Fruit fly (Drosophila melanogaster): ENCODE data around the gene SmydA-3.

SmydA-3 gene

dm6 chr2L:10842326-10842725 is 7.6 kb upstream of the SmydA-3 start, which contains the start of gene CG6700 (continued):
- TF ChIP-seq CG2875 (GFP tag; optimal IDR thresholded peaks at IDR 0.05) (no peak), crp (GFP tag; optimal IDR thresholded peaks at IDR 0.05) (no peak), CG12391 (tag; optimal IDR thresholded peaks at IDR 0.05) (no peak), HLH4C (GFP tag; IDR thresholded peaks at IDR 0.05; ENCODE audit: partially characterized antibody) (no peak), kah (GFP tag; optimal IDR thresholded peaks at IDR 0.05) (no peak), Gug (GFP tag; IDR thresholded peaks at IDR 0.05) (no peak), CG3995 (GFP tag; optimal IDR thresholded peaks at IDR 0.05) (peak; percentile 20), CG31365 (tag; optimal IDR thresholded peaks at IDR 0.05) (no peak), D (optimal IDR thresholded peaks at IDR 0.05) (peak; percentile 41), D (GFP tag; optimal IDR thresholded peaks at IDR 0.05) (no peak), CG7271 (tag; optimal IDR thresholded peaks at IDR 0.05) (no peak), CG17912 (GFP tag; optimal IDR thresholded peaks at IDR 0.05) (no peak), tna (GFP tag; IDR thresholded peaks at IDR 0.05; ENCODE audit: partially characterized antibody) (0 out of 2 replicates have a peak, but pooled peaks have one; percentile 30), CG11456 (GFP tag; IDR thresholded peaks at IDR 0.05) (no peak), croc (GFP tag; conservative IDR thresholded peaks at IDR 0.05) (no peak), HmgD (GFP tag; optimal IDR thresholded peaks at IDR 0.05) (no peak), Abd-B (GFP tag; optimal IDR thresholded peaks at IDR 0.05) (no peak), nmo (GFP tag; optimal IDR thresholded peaks at IDR 0.05) (no peak), CG15479 (GFP tag; optimal IDR thresholded peaks at IDR 0.05) (peak; percentile 30), Ets97D (GFP tag; optimal IDR thresholded peaks at IDR 0.05) (peak; percentile 17), ftz-f1 (GFP tag; optimal IDR thresholded peaks at IDR 0.05) (no peak), Dref (GFP tag; IDR thresholded peaks at IDR 0.05) (peak; percentile 59), Jarid2 (GFP tag; optimal IDR thresholded peaks at IDR 0.05) (no peak), CG2116 (GFP tag; optimal IDR thresholded peaks at IDR 0.05) (peak; percentile 42), pzg (GFP tag; optimal IDR thresholded peaks at IDR 0.05) (peak; percentile 64), CG8944 (GFP tag; optimal IDR thresholded peaks at IDR 0.05) (no peak), stwl (tag; optimal IDR thresholded peaks at IDR 0.05) (peak; percentile 46), CoRest (tag; optimal IDR thresholded peaks at IDR 0.05) (no peak), CG15073 (GFP tag; optimal IDR thresholded peaks at IDR 0.05) (no peak), Dip3 (GFP tag; optimal IDR thresholded peaks at IDR 0.05) (no peak), dysf (GFP tag; IDR thresholded peaks at IDR 0.05) (no peak), Optix (GFP tag; IDR thresholded peaks at IDR 0.05) (no peak), CG3163 (GFP tag; optimal IDR thresholded peaks at IDR 0.05) (no peak), CG5245 (GFP tag; optimal IDR thresholded peaks at IDR 0.05) (no peak), CG13624 (GFP tag; optimal IDR thresholded peaks at IDR 0.05) (peak; percentile 28), CG4282 (GFP tag; optimal IDR thresholded peaks at IDR 0.05) (no peak), B-H2 (GFP tag; optimal IDR thresholded peaks at IDR 0.05) (no peak), CG2202 (tag; optimal IDR thresholded peaks at IDR 0.05) (no peak), CG3847 (GFP tag; IDR thresholded peaks at IDR 0.05) (no peak), caup (GFP tag; optimal IDR thresholded peaks at IDR 0.05; ENCODE audit: severe bottlenecking) (no peak), Med (GFP tag) (peak; percentile 71), CG12155 (GFP tag; optimal IDR thresholded peaks at IDR 0.05) (no peak), Bdp1 (GFP tag; optimal IDR thresholded peaks at IDR 0.05) (no peak), CG9797 (GFP tag; optimal IDR thresholded peaks at IDR 0.05) (peak; percentile 75), pho (GFP tag; optimal IDR thresholded peaks at IDR 0.05) (no peak), CG17802 (tag; optimal IDR thresholded peaks at IDR 0.05) (no peak), gro (GFP tag; optimal IDR thresholded peaks at IDR 0.05) (peak; percentile 49), tll (GFP tag; optimal IDR thresholded peaks at IDR 0.05) (no peak), CG10267 (tag; optimal IDR thresholded peaks at IDR 0.05) (peak; percentile 32), HLHmδ (GFP tag; optimal IDR thresholded peaks at IDR 0.05) (no peak), CG1529 (GFP tag; optimal IDR thresholded peaks at IDR 0.05) (no peak)

All from whole organism, embryonic.